Worm (Caenorhabditis elegans) whole organism, L2 larva: ENCODE data around the gene Y62H9A.7.

Source experiments
- C34F6.9 ChIP-seq: fragments of 150-350 bp; optimal IDR thresholded peaks from 2 replicates; lab custom pipeline; 2014; ENCODE audit warnings: missing biosample characterization, missing genetic modification characterization
- Y55F3AM.14 ChIP-seq: fragments of 200-800 bp; sonication (Bioruptor generic); optimal IDR thresholded peaks from 2 replicates; lab custom pipeline; 2018; ENCODE audit warnings: mild to moderate bottlenecking, missing genetic modification characterization, missing compliant biosample characterization
- ZK546.5 ChIP-seq: sonication (generic microtip); optimal IDR thresholded peaks from 2 replicates; lab custom pipeline; 2017; ENCODE audit warnings: missing biosample characterization, missing genetic modification characterization
- alr-1 ChIP-seq: fragments of 150-350 bp; optimal IDR thresholded peaks from 2 replicates; lab custom pipeline; 2014; ENCODE audit warnings: missing biosample characterization, missing genetic modification characterization
- aly-2 ChIP-seq: fragments of 150-350 bp; optimal IDR thresholded peaks from 2 replicates; lab custom pipeline; 2014; ENCODE audit warnings: missing biosample characterization, missing genetic modification characterization
- blmp-1 ChIP-seq: sonication (generic microtip); optimal IDR thresholded peaks from 2 replicates; lab custom pipeline; 2017; ENCODE audit warnings: missing genetic modification characterization, mild to moderate bottlenecking, missing compliant biosample characterization, antibody characterized with exemption, moderate library complexity; ENCODE audit not compliant: insufficient read depth
- ceh-16 ChIP-seq: fragments of 150-350 bp; optimal IDR thresholded peaks from 2 replicates; lab custom pipeline; 2014; ENCODE audit warnings: missing biosample characterization, missing genetic modification characterization
- crh-2 ChIP-seq: sonication (generic microtip); optimal IDR thresholded peaks from 2 replicates; lab custom pipeline; 2017; ENCODE audit warnings: missing biosample characterization, missing genetic modification characterization
- dmd-4 ChIP-seq: sonication (generic microtip); optimal IDR thresholded peaks from 2 replicates; lab custom pipeline; 2017; ENCODE audit warnings: missing biosample characterization, missing genetic modification characterization
- elt-3 ChIP-seq: sonication (generic microtip); optimal IDR thresholded peaks from 2 replicates; lab custom pipeline; 2017; ENCODE audit warnings: missing biosample characterization, missing genetic modification characterization
- fos-1 ChIP-seq: fragments of 150-350 bp; optimal IDR thresholded peaks from 2 replicates; lab custom pipeline; 2014; ENCODE audit warnings: missing biosample characterization, missing genetic modification characterization
- gmeb-1 ChIP-seq: fragments of 150-350 bp; optimal IDR thresholded peaks from 2 replicates; lab custom pipeline; 2014; ENCODE audit warnings: missing biosample characterization, missing genetic modification characterization
- lin-11 ChIP-seq: fragments of 150-350 bp; sonication (generic microtip); optimal IDR thresholded peaks from 2 replicates; lab custom pipeline; 2014; ENCODE audit warnings: missing biosample characterization, missing genetic modification characterization, inconsistent platforms, mixed read lengths
- lin-13 ChIP-seq: fragments of 150-350 bp; optimal IDR thresholded peaks from 2 replicates; lab custom pipeline; 2014; ENCODE audit warnings: missing biosample characterization, missing genetic modification reagents, missing genetic modification characterization
- mab-5 ChIP-seq: fragments of 150-350 bp; optimal IDR thresholded peaks from 2 replicates; lab custom pipeline; 2014; ENCODE audit warnings: missing biosample characterization, missing genetic modification characterization
- mbf-1 ChIP-seq: sonication (generic microtip); optimal IDR thresholded peaks from 2 replicates; lab custom pipeline; 2017; ENCODE audit warnings: missing biosample characterization, missing genetic modification characterization
- mdl-1 ChIP-seq, 2 experiments: fragments of 150-350 bp in 1 of 2; sonication (generic microtip) in 1 of 2; optimal IDR thresholded peaks; 2 replicates each; lab custom pipeline; 2017; ENCODE audit warnings: missing biosample characterization in 2 of 2, missing genetic modification characterization in 2 of 2
- nhr-10 ChIP-seq: sonication (generic microtip); optimal IDR thresholded peaks from 2 replicates; lab custom pipeline; 2017; ENCODE audit warnings: missing biosample characterization, missing genetic modification characterization
- nhr-11 ChIP-seq: fragments of 150-350 bp; optimal IDR thresholded peaks from 2 replicates; lab custom pipeline; 2014; ENCODE audit warnings: missing biosample characterization, missing genetic modification characterization
- nhr-12 ChIP-seq: fragments of 150-350 bp; optimal IDR thresholded peaks from 2 replicates; lab custom pipeline; 2014; ENCODE audit warnings: missing biosample characterization, missing genetic modification characterization
- nhr-237 ChIP-seq: fragments of 150-350 bp; optimal IDR thresholded peaks from 2 replicates; lab custom pipeline; 2014; ENCODE audit warnings: missing biosample characterization, missing genetic modification characterization
- nhr-25 ChIP-seq: fragments of 150-350 bp; sonication (generic microtip); optimal IDR thresholded peaks from 3 replicates; lab custom pipeline; 2014; ENCODE audit warnings: missing biosample characterization, missing genetic modification characterization
- nhr-6 ChIP-seq: fragments of 150-350 bp; optimal IDR thresholded peaks from 2 replicates; lab custom pipeline; 2014; ENCODE audit warnings: missing biosample characterization, missing genetic modification characterization
- peb-1 ChIP-seq: fragments of 150-350 bp; optimal IDR thresholded peaks from 2 replicates; lab custom pipeline; 2014; ENCODE audit warnings: missing biosample characterization, missing genetic modification characterization
- sem-4 ChIP-seq: fragments of 150-350 bp; optimal IDR thresholded peaks from 2 replicates; lab custom pipeline; 2014; ENCODE audit warnings: missing biosample characterization, missing genetic modification reagents, missing genetic modification characterization
- skn-1 ChIP-seq: sonication (generic microtip); optimal IDR thresholded peaks from 2 replicates; lab custom pipeline; 2017; ENCODE audit warnings: missing biosample characterization, missing genetic modification characterization
- sma-3 ChIP-seq: sonication (generic microtip); optimal IDR thresholded peaks from 2 replicates; lab custom pipeline; 2016; ENCODE audit warnings: missing genetic modification reagents, missing genetic modification characterization, missing compliant biosample characterization
- snpc-4 ChIP-seq: fragments of 150-350 bp; optimal IDR thresholded peaks from 2 replicates; lab custom pipeline; 2014; ENCODE audit warnings: missing biosample characterization, missing genetic modification characterization
- unc-39 ChIP-seq: fragments of 150-350 bp; optimal IDR thresholded peaks from 2 replicates; lab custom pipeline; 2014; ENCODE audit warnings: missing biosample characterization, missing genetic modification characterization
- unc-55 ChIP-seq: fragments of 150-350 bp; sonication (generic microtip); optimal IDR thresholded peaks from 3 replicates; lab custom pipeline; 2014; ENCODE audit warnings: missing biosample characterization, missing genetic modification reagents, missing genetic modification characterization
- zag-1 ChIP-seq: fragments of 150-350 bp; optimal IDR thresholded peaks from 2 replicates; lab custom pipeline; 2014; ENCODE audit warnings: missing biosample characterization, missing genetic modification characterization
- ztf-1 ChIP-seq: fragments of 200-800 bp; sonication (Bioruptor generic); conservative IDR thresholded peaks from 2 replicates; pipeline ENCODE4 v1.3.6; 2022; ENCODE audit warnings: missing genetic modification characterization, missing compliant biosample characterization
- ztf-11 ChIP-seq: sonication (generic microtip); optimal IDR thresholded peaks from 2 replicates; lab custom pipeline; 2017; ENCODE audit warnings: missing biosample characterization, missing genetic modification characterization

The Y62H9A.7 gene

DNA sequence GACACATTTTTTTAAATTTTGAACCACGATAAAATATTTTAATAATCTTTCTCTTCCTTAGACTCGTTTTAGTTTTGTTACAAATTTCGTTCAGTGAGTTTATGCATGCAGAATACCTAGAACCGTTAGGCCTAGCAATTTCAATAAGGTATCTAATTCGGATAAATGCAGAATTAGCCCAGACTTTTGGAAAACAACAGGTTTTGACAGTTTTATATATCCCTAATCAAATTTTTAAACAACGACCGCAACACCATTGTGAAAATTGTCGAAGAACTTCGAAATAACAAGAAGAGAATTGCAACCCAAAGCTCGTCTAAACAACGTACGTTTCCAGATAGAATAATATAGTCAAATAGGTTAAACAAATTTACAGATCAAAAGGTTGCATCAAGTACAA is 32.5 kb upstream of the Y62H9A.7 start, which contains the start of gene Y62H9A.16:
Y62H9A.16 (plus strand) TSS at position 301 of the 400 bp plus-strand sequence.
- TF ChIP-seq sem-4 (tag; lab: Kevin White, UChicago) (no peak), peb-1 (no peak), nhr-25 (tag; lab: Kevin White, UChicago) (no peak), nhr-12 (tag; lab: Kevin White, UChicago) (no peak)

DNA sequence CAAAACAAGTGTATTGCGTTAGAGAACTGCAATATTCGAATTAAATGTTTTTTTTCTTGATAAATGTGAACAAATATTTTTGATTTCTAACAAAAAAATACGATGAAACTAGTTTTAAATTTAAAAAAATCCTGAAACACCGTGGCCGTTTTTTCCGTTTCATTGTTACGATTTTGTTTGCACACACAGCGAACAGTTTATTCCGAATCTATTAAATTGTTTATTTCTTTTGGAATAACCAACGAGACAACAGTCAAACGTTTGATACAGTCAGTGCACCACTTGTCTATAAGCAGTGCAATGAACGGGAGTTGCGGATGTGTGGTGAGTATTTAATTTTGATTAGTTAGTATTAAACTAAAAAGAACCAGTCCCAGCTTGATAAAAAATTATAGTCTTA is 31.2 kb upstream of the Y62H9A.7 start, which contains the start of gene Y62H9A.13:
Y62H9A.13 (plus strand) TSS at position 301 of the 400 bp plus-strand sequence.
- TF ChIP-seq ztf-11 (tag; lab: Kevin White, UChicago): no peak

DNA sequence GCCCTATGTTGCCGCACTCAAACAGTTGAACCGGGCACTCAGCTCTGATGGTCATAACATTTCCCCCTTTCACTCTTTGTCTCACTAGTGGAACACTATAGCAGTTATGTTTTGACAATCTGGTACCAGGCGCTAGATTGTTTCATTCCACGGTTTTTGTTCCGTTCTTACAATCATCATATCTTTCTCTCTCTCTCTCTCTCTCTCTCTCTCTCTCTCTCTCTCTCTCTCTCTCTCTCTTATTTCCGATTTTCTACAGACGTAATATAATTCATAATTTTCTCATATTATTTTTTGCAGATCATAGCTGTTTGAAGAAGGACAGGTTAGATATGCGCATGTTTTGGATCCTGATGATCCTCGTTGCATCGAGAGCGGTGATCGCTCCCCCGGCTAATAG is 28.3 kb upstream of the Y62H9A.7 start, which contains the start of gene Y62H9A.12:
Y62H9A.12 (plus strand) TSS at position 301 of the 400 bp plus-strand sequence.
- no peak for TF ChIP-seq sem-4 (tag; lab: Kevin White, UChicago)
- no peak for TF ChIP-seq unc-55 (GFP tag; lab: Kevin White, UChicago)
- no peak for TF ChIP-seq zag-1 (tag; lab: Kevin White, UChicago)
- TF ChIP-seq fos-1 (tag; lab: Kevin White, UChicago): no peak
- no peak for TF ChIP-seq gmeb-1 (tag; lab: Kevin White, UChicago)
- no peak for TF ChIP-seq snpc-4 (tag; lab: Kevin White, UChicago)
- TF ChIP-seq mbf-1: no peak
- TF ChIP-seq mdl-1 (tag; optimal IDR thresholded peaks at IDR 0.05; lab: Kevin White, UChicago): no peak
- TF ChIP-seq dmd-4 (tag; lab: Kevin White, UChicago): no peak

DNA sequence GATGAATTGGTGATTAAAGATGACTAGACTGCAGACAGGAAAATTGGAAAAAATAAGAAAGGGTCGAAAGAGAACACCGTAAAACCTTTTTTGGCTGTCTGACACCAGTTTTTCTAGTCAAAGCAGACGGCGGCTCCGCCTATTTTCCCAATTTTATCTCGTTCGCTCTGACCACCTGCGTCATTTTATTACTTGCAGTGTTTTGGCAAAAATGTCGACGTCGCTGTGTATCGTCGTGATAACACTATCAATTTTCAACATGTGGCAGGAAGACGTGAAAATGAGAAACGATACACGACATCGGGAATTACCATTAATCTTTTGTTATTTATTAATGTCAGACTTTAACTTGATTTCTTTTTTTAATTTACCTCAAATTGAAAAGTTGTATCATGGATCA is 24.6 kb upstream of the Y62H9A.7 start, which contains the start of gene Y62H9A.15:
Y62H9A.15 (minus strand) TSS at position 100 of the 400 bp plus-strand sequence.
- TF ChIP-seq fos-1 (tag; lab: Kevin White, UChicago) (peak; percentile 8), lin-11 (tag; lab: Kevin White, UChicago) (no peak), nhr-6 (no peak)

DNA sequence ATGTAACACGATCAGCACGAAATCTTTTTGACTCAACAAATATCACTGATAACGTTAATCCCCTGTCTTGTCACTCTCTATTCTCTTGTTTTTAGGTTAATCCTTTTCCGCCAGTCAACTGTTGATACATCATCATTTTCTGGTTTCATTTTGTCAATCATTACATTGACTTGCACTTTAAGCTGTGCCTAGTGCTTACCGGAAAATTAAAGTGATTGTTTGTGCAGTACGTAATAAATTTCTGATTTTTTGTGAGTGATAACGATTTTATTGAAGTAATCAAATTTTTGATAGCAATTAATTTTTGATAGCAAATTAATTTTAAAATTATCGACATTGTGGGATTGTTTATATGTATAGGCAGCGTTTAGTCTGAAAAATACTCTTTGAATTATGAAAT is 23.7 kb upstream of the Y62H9A.7 start:
- peak; percentile 74 for TF ChIP-seq fos-1 (tag; lab: Kevin White, UChicago)
- no peak for TF ChIP-seq alr-1 (tag; lab: Kevin White, UChicago)
- peak; percentile 57 for TF ChIP-seq skn-1
- TF ChIP-seq sma-3: no peak

DNA sequence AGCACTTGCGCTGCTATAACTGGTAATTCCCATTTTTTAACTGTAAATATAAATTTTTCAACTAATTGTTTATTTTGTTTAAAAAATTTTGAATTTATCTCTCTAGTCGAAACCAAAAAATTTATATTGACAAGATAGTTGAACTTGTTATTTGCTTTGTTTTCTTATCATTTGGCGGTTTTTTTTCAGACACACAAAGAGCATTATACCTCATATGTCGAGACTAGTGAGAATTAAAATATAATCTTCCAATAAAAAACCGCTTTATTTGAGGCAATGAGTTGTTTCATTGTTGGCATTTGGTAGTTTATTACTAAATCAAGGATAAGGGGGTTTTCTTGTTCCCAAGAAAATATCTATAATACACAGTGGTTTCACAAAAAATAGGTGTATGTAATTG is 22.7 kb upstream of the Y62H9A.7 start:
- TF ChIP-seq ztf-11 (tag; lab: Kevin White, UChicago) (no peak), alr-1 (tag; lab: Kevin White, UChicago) (no peak), C34F6.9 (no peak), mab-5 (tag; lab: Kevin White, UChicago) (no peak), unc-39 (tag; lab: Kevin White, UChicago) (no peak), nhr-25 (tag; lab: Kevin White, UChicago) (no peak), peb-1 (no peak), mdl-1 (tag; optimal IDR thresholded peaks at IDR 0.05; lab: Kevin White, UChicago) (no peak), blmp-1 (tag; lab: Kevin White, UChicago) (no peak), ceh-16 (tag; lab: Kevin White, UChicago) (no peak), aly-2 (tag; lab: Kevin White, UChicago) (no peak), crh-2 (tag; lab: Kevin White, UChicago) (no peak), ZK546.5 (tag; lab: Kevin White, UChicago) (no peak), nhr-6 (no peak), nhr-237 (tag; lab: Kevin White, UChicago) (no peak), unc-55 (GFP tag; lab: Kevin White, UChicago) (no peak), nhr-12 (tag; lab: Kevin White, UChicago) (no peak), skn-1 (no peak), nhr-10 (tag; lab: Kevin White, UChicago) (no peak)

DNA sequence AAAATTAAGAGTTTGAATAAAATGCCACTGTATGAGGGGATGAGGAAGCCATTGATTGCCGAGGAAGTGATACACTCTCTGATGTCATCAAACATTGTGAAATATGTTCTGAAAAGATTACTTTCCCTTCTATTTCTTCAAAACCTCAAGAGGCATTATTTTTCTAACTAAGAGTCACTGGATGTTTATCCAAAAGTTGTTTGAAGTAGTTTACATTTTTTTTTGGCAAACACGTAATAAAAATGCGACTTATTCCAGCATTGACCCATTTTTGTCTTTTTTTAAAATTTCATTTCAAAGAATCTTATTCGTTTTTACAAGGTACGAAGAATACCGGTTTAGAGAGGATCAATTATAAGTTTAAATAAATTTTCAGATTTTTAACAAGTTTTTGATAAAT is 21.8 kb upstream of the Y62H9A.7 start, which contains the start of gene Y62H9A.11:
Y62H9A.11 (minus strand) TSS at position 101 of the 400 bp plus-strand sequence.
- TF ChIP-seq blmp-1 (tag; lab: Kevin White, UChicago) (no peak), mab-5 (tag; lab: Kevin White, UChicago) (no peak), crh-2 (tag; lab: Kevin White, UChicago) (no peak), mbf-1 (no peak), dmd-4 (tag; lab: Kevin White, UChicago) (no peak), nhr-237 (tag; lab: Kevin White, UChicago) (no peak), elt-3 (tag; lab: Kevin White, UChicago) (no peak), ztf-1 (GFP tag; lab: Robert Waterston, UW) (no peak), nhr-11 (no peak), nhr-12 (tag; lab: Kevin White, UChicago) (no peak), aly-2 (tag; lab: Kevin White, UChicago) (no peak), lin-11 (tag; lab: Kevin White, UChicago) (no peak), lin-13 (GFP tag; lab: Kevin White, UChicago) (no peak), Y55F3AM.14 (GFP tag; lab: Kevin White, UChicago) (no peak)
